Worm (Caenorhabditis elegans): ENCODE results near the gene F13A2.5.

DNA sequence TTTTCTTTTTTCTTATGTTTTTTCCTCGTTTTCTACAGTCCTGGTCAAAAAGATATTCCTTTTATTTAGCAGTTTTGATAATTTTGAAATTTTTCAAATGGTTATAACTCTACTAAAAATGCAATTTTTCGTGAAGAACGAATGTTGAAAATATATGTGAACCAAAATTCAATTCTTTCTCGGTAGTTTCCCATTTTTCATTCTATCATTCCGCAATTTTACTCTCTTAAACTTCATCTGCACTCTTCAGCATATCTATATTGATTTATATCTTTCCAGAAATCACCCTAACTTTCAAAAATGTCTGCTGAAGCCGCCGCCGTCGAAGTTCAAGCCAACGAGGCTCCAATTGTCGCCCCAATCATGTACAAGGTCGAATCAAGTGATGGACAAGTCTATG, 20.4 kb upstream of the F13A2.5 start, which contains the start of gene skr-7:
- no peak for TF ChIP-seq nhr-76 (tag; optimal IDR thresholded peaks at IDR 0.05)
- no peak for TF ChIP-seq unc-62 (GFP tag; optimal IDR thresholded peaks at IDR 0.05)
- TF ChIP-seq lin-13 (tag; optimal IDR thresholded peaks at IDR 0.05): no peak
- no peak for TF ChIP-seq ham-2 (GFP tag; optimal IDR thresholded peaks at IDR 0.05)
- TF ChIP-seq ztf-11 (tag; optimal IDR thresholded peaks at IDR 0.05): no peak
- no peak for TF ChIP-seq elt-3 (tag; optimal IDR thresholded peaks at IDR 0.05)
- no peak for TF ChIP-seq lsy-2 (tag; optimal IDR thresholded peaks at IDR 0.05)
- TF ChIP-seq ceh-83 (GFP tag; optimal IDR thresholded peaks at IDR 0.05): no peak
- TF ChIP-seq nhr-237 (tag; optimal IDR thresholded peaks at IDR 0.05): no peak
- TF ChIP-seq pha-4 (tag; optimal IDR thresholded peaks at IDR 0.05): no peak
- TF ChIP-seq snpc-4 (tag; optimal IDR thresholded peaks at IDR 0.05): no peak

All from whole organism, mixed stage, embryonic.